Fruit fly (Drosophila melanogaster): Measurements from ENCODE around the gene CG7382.

The CG7382 gene

DNA sequence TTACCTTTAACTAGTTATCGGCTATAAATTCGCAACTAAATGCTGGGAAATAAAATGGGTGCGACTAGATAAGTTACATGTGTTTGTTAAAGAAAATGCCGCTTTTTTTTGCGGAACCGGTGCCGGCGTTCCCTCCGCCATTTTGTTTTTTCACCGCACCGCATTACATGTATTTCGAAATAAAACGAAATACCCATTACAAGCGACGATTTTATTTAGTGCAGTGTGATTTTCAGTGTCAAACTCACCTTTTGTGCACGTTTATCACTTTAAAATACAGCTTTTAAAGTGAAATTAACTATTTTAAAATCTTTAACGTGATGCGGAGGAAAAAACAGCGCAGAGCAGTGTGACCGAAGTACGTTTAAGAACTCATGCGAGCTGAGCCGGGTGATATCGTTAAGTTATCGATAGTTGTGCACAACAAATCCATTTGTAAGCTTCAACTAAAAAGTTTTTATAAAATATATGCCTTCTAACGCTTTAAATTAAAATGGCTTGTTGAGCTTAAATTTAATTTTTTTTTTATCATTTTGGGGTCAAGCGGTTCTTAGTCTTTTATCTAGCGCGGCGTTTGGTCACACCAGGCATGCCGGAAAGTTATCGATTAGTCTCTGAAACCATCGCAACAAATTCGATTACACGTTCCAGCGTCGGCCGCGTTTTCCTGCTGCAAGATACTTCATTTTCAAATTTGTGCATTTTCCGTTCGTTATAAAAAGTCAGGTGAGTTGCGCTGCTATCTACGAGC, 22.4 kb upstream of the CG7382 start, which contains the start of the genes Hel25E and Lam (continued):
- TF ChIP-seq nmo (GFP tag; optimal IDR thresholded peaks at IDR 0.05) (peak; percentile 75), E2f2 (GFP tag; IDR thresholded peaks at IDR 0.05) (0 out of 2 replicates have a peak, but pooled peaks have one; percentile 40), hb (GFP tag; IDR thresholded peaks at IDR 0.05; ENCODE audit: partially characterized antibody) (peak; percentile 79; the same call in 2 of the 3 replicates), phol (tag; optimal IDR thresholded peaks at IDR 0.05) (peak; percentile 96), schlank (tag; optimal IDR thresholded peaks at IDR 0.05) (no peak), tna (GFP tag; IDR thresholded peaks at IDR 0.05; ENCODE audit: partially characterized antibody) (peak; percentile 57), CG3847 (GFP tag; IDR thresholded peaks at IDR 0.05) (peak; percentile 69), ato (GFP tag; IDR thresholded peaks at IDR 0.05; ENCODE audit: partially characterized antibody) (peak; percentile 83), CG9727 (GFP tag; optimal IDR thresholded peaks at IDR 0.05) (peak; percentile 13), CG34422 (GFP tag; IDR thresholded peaks at IDR 0.05) (peak; percentile 79; the same call in 1 of the 3 replicates), dpn (GFP tag; optimal IDR thresholded peaks at IDR 0.05) (peak in 1 of 2 experiments; percentile 11), CG14860 (GFP tag; IDR thresholded peaks at IDR 0.05; ENCODE audit: partially characterized antibody) (peak; percentile 66; the same call in 1 of the 3 replicates), CG10565 (GFP tag; optimal IDR thresholded peaks at IDR 0.05) (no peak), Opbp (GFP tag; IDR thresholded peaks at IDR 0.05; ENCODE audit: partially characterized antibody) (peak; percentile 76), CG16813 (GFP tag; IDR thresholded peaks at IDR 0.05; ENCODE audit: partially characterized antibody) (peak; percentile 88), knrl (GFP tag; IDR thresholded peaks at IDR 0.05; ENCODE audit: partially characterized antibody) (peak; percentile 89), CG2712 (tag; optimal IDR thresholded peaks at IDR 0.05) (peak; percentile 55), dm (GFP tag; optimal IDR thresholded peaks at IDR 0.05) (peak; percentile 16), CG15514 (GFP tag; optimal IDR thresholded peaks at IDR 0.05) (peak; percentile 73), CG10274 (GFP tag; optimal IDR thresholded peaks at IDR 0.05) (no peak), hbn (GFP tag; IDR thresholded peaks at IDR 0.05; ENCODE audit: partially characterized antibody) (peak; percentile 90), sc (optimal IDR thresholded peaks at IDR 0.05) (no peak), sc (GFP tag; optimal IDR thresholded peaks at IDR 0.05) (no peak), CG17359 (tag; optimal IDR thresholded peaks at IDR 0.05) (peak; percentile 94), dmrt99B (tag; optimal IDR thresholded peaks at IDR 0.05) (no peak), CG13123 (GFP tag; optimal IDR thresholded peaks at IDR 0.05) (no peak), NC2β (GFP tag; optimal IDR thresholded peaks at IDR 0.05) (peak; percentile 60), CG34224 (GFP tag; IDR thresholded peaks at IDR 0.05; ENCODE audit: partially characterized antibody) (peak; percentile 86), CG17612 (GFP tag; IDR thresholded peaks at IDR 0.05) (no peak), CG3065 (GFP tag; optimal IDR thresholded peaks at IDR 0.05) (no peak), CG3838 (GFP tag; optimal IDR thresholded peaks at IDR 0.05) (no peak), prd (optimal IDR thresholded peaks at IDR 0.05) (no peak), prd (GFP tag; IDR thresholded peaks at IDR 0.05) (no peak), CG13894 (tag; optimal IDR thresholded peaks at IDR 0.05) (no peak), Antp (GFP tag; optimal IDR thresholded peaks at IDR 0.05) (no peak), CG4820 (GFP tag; optimal IDR thresholded peaks at IDR 0.05) (no peak), dati (GFP tag; IDR thresholded peaks at IDR 0.05) (no peak), CG9797 (GFP tag; optimal IDR thresholded peaks at IDR 0.05) (peak; percentile 98), zen2 (GFP tag; IDR thresholded peaks at IDR 0.05; ENCODE audit: partially characterized antibody) (peak; percentile 85), Spps (tag; optimal IDR thresholded peaks at IDR 0.05) (peak; percentile 18), lola (GFP tag; optimal IDR thresholded peaks at IDR 0.05) (peak in 1 of 3 experiments; percentile 24), YL-1 (GFP tag; optimal IDR thresholded peaks at IDR 0.05) (peak; percentile 58), CG3995 (GFP tag; optimal IDR thresholded peaks at IDR 0.05) (peak; percentile 49), CG2129 (GFP tag; IDR thresholded peaks at IDR 0.05; ENCODE audit: partially characterized antibody) (peak; percentile 87), pfk (GFP tag; optimal IDR thresholded peaks at IDR 0.05) (no peak), H2.0 (GFP tag; IDR thresholded peaks at IDR 0.05) (no peak), CG10959 (GFP tag; IDR thresholded peaks at IDR 0.05) (no peak), Ets97D (GFP tag; optimal IDR thresholded peaks at IDR 0.05) (peak; percentile 82)

Data from whole organism, embryonic.